Worm (Caenorhabditis elegans) whole organism, L2 larva: Measurements from ENCODE around the gene T21H3.5.

ENCODE experiments used
- C34F6.9 ChIP-seq: fragments of 150-350 bp; optimal IDR thresholded peaks from 2 replicates; lab custom pipeline; 2014; ENCODE audit warnings: missing biosample characterization, missing genetic modification characterization
- F13H6.1 ChIP-seq: sonication (generic microtip); optimal IDR thresholded peaks from 2 replicates; lab custom pipeline; 2016; ENCODE audit warnings: missing genetic modification characterization, missing compliant biosample characterization
- R02D3.7 ChIP-seq: fragments of 150-350 bp; optimal IDR thresholded peaks from 2 replicates; lab custom pipeline; 2014; ENCODE audit warnings: missing biosample characterization, missing genetic modification characterization
- alr-1 ChIP-seq: fragments of 150-350 bp; optimal IDR thresholded peaks from 2 replicates; lab custom pipeline; 2014; ENCODE audit warnings: missing biosample characterization, missing genetic modification characterization
- aly-2 ChIP-seq: fragments of 150-350 bp; optimal IDR thresholded peaks from 2 replicates; lab custom pipeline; 2014; ENCODE audit warnings: missing biosample characterization, missing genetic modification characterization
- ama-1 ChIP-seq: fragments of 150-350 bp; optimal IDR thresholded peaks from 2 replicates; lab custom pipeline; 2018; ENCODE audit warnings: inconsistent platforms
- ceh-16 ChIP-seq: fragments of 150-350 bp; optimal IDR thresholded peaks from 2 replicates; lab custom pipeline; 2014; ENCODE audit warnings: missing biosample characterization, missing genetic modification characterization
- ceh-82 ChIP-seq: fragments of 150-350 bp; optimal IDR thresholded peaks from 2 replicates; lab custom pipeline; 2014; ENCODE audit warnings: missing biosample characterization, missing genetic modification characterization
- crh-2 ChIP-seq: sonication (generic microtip); optimal IDR thresholded peaks from 2 replicates; lab custom pipeline; 2017; ENCODE audit warnings: missing biosample characterization, missing genetic modification characterization
- dmd-4 ChIP-seq: sonication (generic microtip); optimal IDR thresholded peaks from 2 replicates; lab custom pipeline; 2017; ENCODE audit warnings: missing biosample characterization, missing genetic modification characterization
- egl-27 ChIP-seq: sonication (generic microtip); optimal IDR thresholded peaks from 3 replicates; lab custom pipeline; 2017; ENCODE audit warnings: missing biosample characterization, missing genetic modification reagents, missing genetic modification characterization
- elt-1 ChIP-seq: fragments of 150-350 bp; optimal IDR thresholded peaks from 2 replicates; lab custom pipeline; 2014; ENCODE audit warnings: missing biosample characterization, missing genetic modification characterization
- elt-3 ChIP-seq: sonication (generic microtip); optimal IDR thresholded peaks from 2 replicates; lab custom pipeline; 2017; ENCODE audit warnings: missing biosample characterization, missing genetic modification characterization
- fos-1 ChIP-seq: fragments of 150-350 bp; optimal IDR thresholded peaks from 2 replicates; lab custom pipeline; 2014; ENCODE audit warnings: missing biosample characterization, missing genetic modification characterization
- gmeb-1 ChIP-seq: fragments of 150-350 bp; optimal IDR thresholded peaks from 2 replicates; lab custom pipeline; 2014; ENCODE audit warnings: missing biosample characterization, missing genetic modification characterization
- lin-13 ChIP-seq: fragments of 150-350 bp; optimal IDR thresholded peaks from 2 replicates; lab custom pipeline; 2014; ENCODE audit warnings: missing biosample characterization, missing genetic modification reagents, missing genetic modification characterization
- lin-39 ChIP-seq: fragments of 150-350 bp; optimal IDR thresholded peaks from 2 replicates; lab custom pipeline; 2014; ENCODE audit warnings: missing biosample characterization, missing genetic modification reagents, missing genetic modification characterization
- lsy-2 ChIP-seq, 2 experiments: fragments of 150-350 bp in 1 of 2; sonication (generic microtip) in 1 of 2; optimal IDR thresholded peaks; 2 replicates each; lab custom pipeline; 2014 to 2017; ENCODE audit warnings: missing biosample characterization in 2 of 2, missing genetic modification characterization in 2 of 2
- mab-5 ChIP-seq: fragments of 150-350 bp; optimal IDR thresholded peaks from 2 replicates; lab custom pipeline; 2014; ENCODE audit warnings: missing biosample characterization, missing genetic modification characterization
- mbf-1 ChIP-seq: sonication (generic microtip); optimal IDR thresholded peaks from 2 replicates; lab custom pipeline; 2017; ENCODE audit warnings: missing biosample characterization, missing genetic modification characterization
- mdl-1 ChIP-seq, 2 experiments: fragments of 150-350 bp in 1 of 2; sonication (generic microtip) in 1 of 2; optimal IDR thresholded peaks; 2 replicates each; lab custom pipeline; 2017; ENCODE audit warnings: missing biosample characterization in 2 of 2, missing genetic modification characterization in 2 of 2
- nhr-10 ChIP-seq: sonication (generic microtip); optimal IDR thresholded peaks from 2 replicates; lab custom pipeline; 2017; ENCODE audit warnings: missing biosample characterization, missing genetic modification characterization
- nhr-11 ChIP-seq: fragments of 150-350 bp; optimal IDR thresholded peaks from 2 replicates; lab custom pipeline; 2014; ENCODE audit warnings: missing biosample characterization, missing genetic modification characterization
- nhr-129 ChIP-seq: fragments of 150-350 bp; optimal IDR thresholded peaks from 2 replicates; lab custom pipeline; 2014; ENCODE audit warnings: missing biosample characterization, missing genetic modification characterization
- nhr-23 ChIP-seq: fragments of 150-350 bp; optimal IDR thresholded peaks from 2 replicates; lab custom pipeline; 2014; ENCODE audit warnings: missing biosample characterization, missing genetic modification reagents, missing genetic modification characterization
- nhr-237 ChIP-seq: fragments of 150-350 bp; optimal IDR thresholded peaks from 2 replicates; lab custom pipeline; 2014; ENCODE audit warnings: missing biosample characterization, missing genetic modification characterization
- nhr-25 ChIP-seq: fragments of 150-350 bp; sonication (generic microtip); optimal IDR thresholded peaks from 3 replicates; lab custom pipeline; 2014; ENCODE audit warnings: missing biosample characterization, missing genetic modification characterization
- nhr-77 ChIP-seq: fragments of 150-350 bp; optimal IDR thresholded peaks from 2 replicates; lab custom pipeline; 2014; ENCODE audit warnings: missing biosample characterization, missing genetic modification characterization
- peb-1 ChIP-seq: fragments of 150-350 bp; optimal IDR thresholded peaks from 2 replicates; lab custom pipeline; 2014; ENCODE audit warnings: missing biosample characterization, missing genetic modification characterization
- sem-4 ChIP-seq: fragments of 150-350 bp; optimal IDR thresholded peaks from 2 replicates; lab custom pipeline; 2014; ENCODE audit warnings: missing biosample characterization, missing genetic modification reagents, missing genetic modification characterization
- skn-1 ChIP-seq: sonication (generic microtip); optimal IDR thresholded peaks from 2 replicates; lab custom pipeline; 2017; ENCODE audit warnings: missing biosample characterization, missing genetic modification characterization
- sma-3 ChIP-seq: sonication (generic microtip); optimal IDR thresholded peaks from 2 replicates; lab custom pipeline; 2016; ENCODE audit warnings: missing genetic modification reagents, missing genetic modification characterization, missing compliant biosample characterization
- sma-9 ChIP-seq, 2 experiments: fragments of 150-350 bp in 1 of 2; sonication (generic microtip) in 1 of 2; optimal IDR thresholded peaks; 2 replicates each; lab custom pipeline; 2014 to 2016; ENCODE audit warnings: missing genetic modification characterization in 2 of 2, mild to moderate bottlenecking in 1 of 2, missing biosample characterization in 1 of 2, missing compliant biosample characterization in 1 of 2, missing genetic modification reagents in 1 of 2, moderate library complexity in 1 of 2
- snpc-4 ChIP-seq: fragments of 150-350 bp; optimal IDR thresholded peaks from 2 replicates; lab custom pipeline; 2014; ENCODE audit warnings: missing biosample characterization, missing genetic modification characterization
- unc-39 ChIP-seq: fragments of 150-350 bp; optimal IDR thresholded peaks from 2 replicates; lab custom pipeline; 2014; ENCODE audit warnings: missing biosample characterization, missing genetic modification characterization
- unc-55 ChIP-seq: fragments of 150-350 bp; sonication (generic microtip); optimal IDR thresholded peaks from 3 replicates; lab custom pipeline; 2014; ENCODE audit warnings: missing biosample characterization, missing genetic modification reagents, missing genetic modification characterization
- unc-62 ChIP-seq: fragments of 150-350 bp; optimal IDR thresholded peaks from 2 replicates; lab custom pipeline; 2014; ENCODE audit warnings: missing biosample characterization, missing genetic modification reagents, missing genetic modification characterization
- zag-1 ChIP-seq: fragments of 150-350 bp; optimal IDR thresholded peaks from 2 replicates; lab custom pipeline; 2014; ENCODE audit warnings: missing biosample characterization, missing genetic modification characterization
- ztf-1 ChIP-seq: fragments of 200-800 bp; sonication (Bioruptor generic); conservative IDR thresholded peaks from 2 replicates; pipeline ENCODE4 v1.3.6; 2022; ENCODE audit warnings: missing genetic modification characterization, missing compliant biosample characterization
- ztf-11 ChIP-seq: sonication (generic microtip); optimal IDR thresholded peaks from 2 replicates; lab custom pipeline; 2017; ENCODE audit warnings: missing biosample characterization, missing genetic modification characterization
- ztf-4 ChIP-seq: fragments of 150-350 bp; optimal IDR thresholded peaks from 2 replicates; lab custom pipeline; 2014; ENCODE audit warnings: missing biosample characterization, missing genetic modification characterization

Gene T21H3.5

DNA sequence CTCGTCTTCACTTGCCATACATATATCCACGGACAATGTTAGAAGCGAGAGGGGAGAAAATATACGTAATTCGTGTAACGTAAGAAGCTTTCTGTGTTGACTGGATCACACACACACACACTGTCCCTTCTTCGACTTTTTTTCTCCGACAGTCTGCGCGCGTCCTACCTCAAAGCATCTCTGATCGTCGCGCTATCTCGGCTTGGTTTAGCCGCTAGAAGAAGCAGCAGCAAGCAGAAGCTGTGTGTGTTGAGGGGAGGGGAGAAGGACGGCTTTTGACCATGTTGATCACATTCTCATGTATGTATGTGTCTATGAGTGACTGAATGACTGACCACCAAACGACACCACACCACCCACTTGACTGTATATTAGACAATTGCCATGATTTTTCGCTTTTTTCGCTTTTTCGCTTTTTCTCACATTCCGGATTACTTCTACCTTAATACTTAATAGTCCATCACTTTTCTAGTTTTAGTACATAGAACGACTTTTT, at the start of gene T21H3.5:
T21H3.5 (minus strand) TSS at position 98 of the 496 bp plus-strand sequence.
- TF ChIP-seq crh-2 (tag; lab: Kevin White, UChicago) (no peak), elt-1 (tag; lab: Kevin White, UChicago) (no peak), elt-3 (tag; lab: Kevin White, UChicago) (no peak), sma-9 (GFP tag; optimal IDR thresholded peaks at IDR 0.05; lab: Kevin White, UChicago) (no peak), sma-9 (tag; optimal IDR thresholded peaks at IDR 0.05; lab: Kevin White, UChicago) (no peak), zag-1 (tag; lab: Kevin White, UChicago) (no peak), ztf-1 (GFP tag; lab: Robert Waterston, UW) (no peak), C34F6.9 (tag; lab: Kevin White, UChicago) (no peak), lin-13 (GFP tag; lab: Kevin White, UChicago) (no peak), skn-1 (tag; lab: Kevin White, UChicago) (no peak), lin-39 (no peak), nhr-10 (tag; lab: Kevin White, UChicago) (no peak), snpc-4 (no peak), ceh-16 (tag; lab: Kevin White, UChicago) (no peak), fos-1 (tag; lab: Kevin White, UChicago) (no peak), nhr-25 (tag; lab: Kevin White, UChicago) (no peak), sma-3 (GFP tag; lab: Kevin White, UChicago) (no peak), R02D3.7 (tag; lab: Kevin White, UChicago) (no peak), aly-2 (tag; lab: Kevin White, UChicago) (no peak), dmd-4 (tag; lab: Kevin White, UChicago) (no peak)
- TF ChIP-seq, all 48 proteins: peak for 0

DNA sequence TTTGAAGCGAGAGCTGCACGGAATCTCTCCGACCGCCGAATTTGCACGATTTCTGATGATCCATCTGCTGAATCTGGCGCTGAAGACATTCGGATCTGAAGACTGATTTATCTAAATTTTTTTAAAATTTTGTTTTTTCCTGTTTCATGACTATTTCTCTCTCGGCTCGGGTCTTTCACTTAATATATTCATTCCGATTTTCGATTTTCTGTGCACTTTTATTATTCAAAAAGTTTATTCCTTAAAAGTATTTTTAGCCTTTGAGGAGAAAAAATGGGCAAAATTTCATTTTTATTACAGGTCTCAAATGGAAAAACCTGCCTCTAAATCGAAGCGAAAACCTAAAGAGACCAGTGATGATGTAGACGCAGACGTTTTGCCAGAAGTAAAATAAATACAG, 43.5 kb upstream of the T21H3.5 start, which contains the start of gene Y50D4A.1:
Y50D4A.1 (plus strand) TSS at position 301 of the 400 bp plus-strand sequence.
- TF ChIP-seq peb-1 (tag; lab: Kevin White, UChicago) = no peak
- no peak for TF ChIP-seq F13H6.1
- TF ChIP-seq egl-27 (tag; lab: Kevin White, UChicago) = no peak
- TF ChIP-seq nhr-10 (tag; lab: Kevin White, UChicago) = no peak
- TF ChIP-seq nhr-25 (tag; lab: Kevin White, UChicago) = no peak
- no peak for TF ChIP-seq alr-1 (tag; lab: Kevin White, UChicago)
- TF ChIP-seq mbf-1 (tag; lab: Kevin White, UChicago) = no peak
- TF ChIP-seq unc-55 (GFP tag; lab: Kevin White, UChicago) = no peak
- no peak for TF ChIP-seq C34F6.9 (tag; lab: Kevin White, UChicago)
- no peak for TF ChIP-seq R02D3.7 (tag; lab: Kevin White, UChicago)
- TF ChIP-seq mab-5 (tag; lab: Kevin White, UChicago) = no peak
- no peak for TF ChIP-seq nhr-23
- no peak for TF ChIP-seq sma-3 (GFP tag; lab: Kevin White, UChicago)
- TF ChIP-seq elt-1 (tag; lab: Kevin White, UChicago) = no peak
- TF ChIP-seq lin-13 (GFP tag; lab: Kevin White, UChicago) = no peak
- TF ChIP-seq nhr-237 = no peak
- TF ChIP-seq unc-39 (tag; lab: Kevin White, UChicago) = no peak
- TF ChIP-seq sma-9 (GFP tag; optimal IDR thresholded peaks at IDR 0.05; lab: Kevin White, UChicago) = no peak
- no peak for TF ChIP-seq sma-9 (tag; optimal IDR thresholded peaks at IDR 0.05; lab: Kevin White, UChicago)

DNA sequence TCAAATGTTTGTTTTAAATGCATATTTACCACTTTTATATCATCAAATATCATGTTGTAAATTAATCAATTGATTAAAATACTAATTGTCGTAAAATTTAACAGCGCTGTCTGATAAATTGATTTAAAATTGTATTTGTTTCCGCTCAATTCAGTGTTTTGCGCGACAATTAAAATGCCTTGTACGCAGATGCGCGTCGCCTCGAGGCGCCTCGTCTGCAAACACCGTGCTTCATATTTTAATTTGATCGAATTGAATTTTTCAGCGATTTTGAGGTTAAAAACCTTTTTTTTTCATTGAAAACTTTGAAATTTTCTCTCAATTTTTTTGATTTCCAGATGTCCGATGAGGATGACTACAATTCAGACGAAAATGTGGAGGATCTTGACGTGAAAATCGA, 42.9 kb upstream of the T21H3.5 start, which contains the start of gene Y50D4A.5:
Y50D4A.5 (plus strand) TSS at position 337 of the 400 bp plus-strand sequence.
- TF ChIP-seq ama-1 (lab: Kevin White, UChicago) = no peak
- peak in 1 of 2 experiments; percentile 26 for TF ChIP-seq lsy-2 (tag; optimal IDR thresholded peaks at IDR 0.05; lab: Kevin White, UChicago)
- no peak for TF ChIP-seq nhr-11 (tag; lab: Kevin White, UChicago)
- no peak for TF ChIP-seq nhr-77
- no peak for TF ChIP-seq crh-2 (tag; lab: Kevin White, UChicago)
- TF ChIP-seq elt-1 (tag; lab: Kevin White, UChicago) = no peak
- TF ChIP-seq gmeb-1 = peak; percentile 54
- TF ChIP-seq ceh-16 (tag; lab: Kevin White, UChicago) = no peak
- TF ChIP-seq ztf-11 (tag; lab: Kevin White, UChicago) = no peak
- no peak for TF ChIP-seq sem-4 (tag; lab: Kevin White, UChicago)
- TF ChIP-seq skn-1 (tag; lab: Kevin White, UChicago) = no peak
- TF ChIP-seq mab-5 (tag; lab: Kevin White, UChicago) = no peak
- TF ChIP-seq unc-62 = no peak
- TF ChIP-seq mdl-1 (tag; optimal IDR thresholded peaks at IDR 0.05; lab: Kevin White, UChicago) = no peak
- peak; percentile 38 for TF ChIP-seq C34F6.9 (tag; lab: Kevin White, UChicago)
- no peak for TF ChIP-seq ceh-82 (tag; lab: Kevin White, UChicago)
- no peak for TF ChIP-seq ztf-4 (tag; lab: Kevin White, UChicago)
- TF ChIP-seq unc-55 (GFP tag; lab: Kevin White, UChicago) = peak; percentile 2
- no peak for TF ChIP-seq snpc-4
- no peak for TF ChIP-seq nhr-129
- peak; percentile 26 for TF ChIP-seq sma-3 (GFP tag; lab: Kevin White, UChicago)
